Worm (Caenorhabditis elegans): ENCODE data around the gene letm-1.

DNA sequence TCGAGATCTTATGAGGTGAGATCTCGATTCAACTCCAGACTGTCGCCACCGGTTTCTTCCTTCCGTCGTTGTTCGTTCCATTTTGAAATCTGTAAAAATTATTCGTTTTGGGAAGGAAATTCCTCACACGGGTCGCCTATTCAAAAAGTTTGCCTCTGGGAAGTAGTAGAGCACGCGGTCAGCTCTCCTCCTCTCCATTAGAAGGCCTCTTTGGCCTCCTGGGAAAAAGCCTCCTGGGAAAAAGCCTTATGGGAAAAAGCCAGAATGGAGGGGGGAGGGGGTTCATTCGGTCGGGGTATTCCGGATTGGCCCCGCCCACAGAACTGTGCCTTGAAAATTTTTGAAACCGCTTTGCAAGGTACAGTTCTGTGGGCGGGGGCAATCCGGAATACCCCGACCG is 13.4 kb upstream of the letm-1 start:
- no peak for TF ChIP-seq blmp-1 (tag; optimal IDR thresholded peaks at IDR 0.05)
- no peak for TF ChIP-seq nhr-12 (tag; optimal IDR thresholded peaks at IDR 0.05)
- TF ChIP-seq elt-1 (tag; optimal IDR thresholded peaks at IDR 0.05; ENCODE audit: borderline replicate concordance, insufficient read depth), result no peak

All from whole organism, mixed stage, embryonic.